Fruit fly (Drosophila melanogaster) whole organism, adult: ENCODE data around the gene Idh3a.

Experiments used
- CG11617 ChIP-seq: fragments of 200-800 bp; sonication (Bioruptor generic); optimal IDR thresholded peaks from 2 replicates; lab custom pipeline; 2017; ENCODE audit warnings: mild to moderate bottlenecking, missing biosample characterization, missing genetic modification reagents, missing genetic modification characterization
- CG14711 ChIP-seq: fragments of 200-800 bp; sonication (Bioruptor generic); optimal IDR thresholded peaks from 2 replicates; lab custom pipeline; 2018; ENCODE audit warnings: missing biosample characterization, mild to moderate bottlenecking, missing genetic modification characterization, moderate library complexity
- CG33017 ChIP-seq: fragments of 200-800 bp; sonication (Bioruptor generic); optimal IDR thresholded peaks from 2 replicates; lab custom pipeline; 2018; ENCODE audit warnings: missing biosample characterization, mild to moderate bottlenecking, missing genetic modification characterization, moderate library complexity
- CG7045 ChIP-seq: fragments of 200-800 bp; sonication (Bioruptor generic); optimal IDR thresholded peaks from 2 replicates; lab custom pipeline; 2017; ENCODE audit warnings: missing biosample characterization, mild to moderate bottlenecking, missing genetic modification characterization
- Clk ChIP-seq: fragments of 200-800 bp; sonication (Bioruptor generic); optimal IDR thresholded peaks from 2 replicates; lab custom pipeline; 2017; ENCODE audit warnings: missing biosample characterization, missing genetic modification characterization
- pad ChIP-seq: fragments of 200-800 bp; sonication (Bioruptor generic); optimal IDR thresholded peaks from 3 replicates; lab custom pipeline; 2017; ENCODE audit warnings: missing biosample characterization, missing genetic modification characterization, mild to moderate bottlenecking, moderate library complexity, missing genetic modification reagents
- toe ChIP-seq: fragments of 200-800 bp; sonication (Bioruptor generic); optimal IDR thresholded peaks from 2 replicates; lab custom pipeline; 2016; ENCODE audit warnings: missing biosample characterization, missing genetic modification characterization

DNA sequence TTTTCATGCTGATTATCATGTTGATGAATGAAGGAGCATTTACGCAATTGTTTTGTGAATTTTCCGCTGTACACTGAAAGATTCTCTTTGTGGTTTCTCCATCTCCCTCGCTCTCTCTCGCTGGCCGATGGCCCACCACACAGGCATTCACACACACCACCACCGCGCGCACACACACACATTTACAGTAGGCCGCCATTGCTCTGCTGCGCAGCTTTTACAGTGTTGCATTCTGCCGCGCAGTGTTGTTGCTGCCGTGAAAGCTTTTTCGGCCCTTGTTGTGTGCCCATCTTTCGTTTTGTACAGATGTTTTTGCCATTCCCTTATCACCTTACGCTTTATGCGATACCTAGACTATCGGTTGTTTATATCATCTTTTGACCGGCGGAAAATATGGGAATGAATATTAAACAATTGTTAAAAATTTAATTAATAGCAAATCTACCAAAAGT is 24.8 kb downstream of the Idh3a start:
- TF ChIP-seq Clk (no peak), CG14711 (tag; lab: Kevin White, UChicago) (peak; percentile 49), CG11617 (GFP tag; lab: Kevin White, UChicago) (peak; percentile 15), pad (GFP tag; lab: Kevin White, UChicago) (peak; percentile 49), CG7045 (GFP tag; lab: Kevin White, UChicago) (no peak), CG33017 (tag; lab: Kevin White, UChicago) (no peak), toe (GFP tag; lab: Kevin White, UChicago) (peak; percentile 25)
